Worm (Caenorhabditis elegans): ENCODE results near the gene ZK945.8.

- TF ChIP-seq tbx-2 (tag; optimal IDR thresholded peaks at IDR 0.05) (no peak), hlh-15 (tag; optimal IDR thresholded peaks at IDR 0.05) (no peak), nhr-11 (tag; optimal IDR thresholded peaks at IDR 0.05) (no peak), ttx-3 (tag; optimal IDR thresholded peaks at IDR 0.05) (no peak), hlh-8 (tag; optimal IDR thresholded peaks at IDR 0.05) (no peak), ceh-6 (GFP tag; optimal IDR thresholded peaks at IDR 0.05) (no peak), unc-42 (tag; optimal IDR thresholded peaks at IDR 0.05) (no peak), ceh-19 (GFP tag; optimal IDR thresholded peaks at IDR 0.05) (no peak), hlh-30 (tag; optimal IDR thresholded peaks at IDR 0.05; ENCODE audit: insufficient read depth) (no peak), pqm-1 (tag; optimal IDR thresholded peaks at IDR 0.05) (no peak), fkh-10 (GFP tag; optimal IDR thresholded peaks at IDR 0.05) (no peak), pag-3 (tag; optimal IDR thresholded peaks at IDR 0.05; ENCODE audit: borderline replicate concordance) (no peak), elt-2 (tag; optimal IDR thresholded peaks at IDR 0.05) (no peak)
Measured at ce11 chrII:10139177-10139640, 30.8 kb downstream of the ZK945.8 start, which contains the start of gene asah-2.

Measured in whole organism, late embryonic.